Worm (Caenorhabditis elegans) whole organism, L2 larva: ENCODE results near the gene hrg-2.

ENCODE experiments used
- C34F6.9 ChIP-seq: fragments of 150-350 bp; optimal IDR thresholded peaks from 2 replicates; lab custom pipeline; 2014; ENCODE audit warnings: missing biosample characterization, missing genetic modification characterization
- R02D3.7 ChIP-seq: fragments of 150-350 bp; optimal IDR thresholded peaks from 2 replicates; lab custom pipeline; 2014; ENCODE audit warnings: missing biosample characterization, missing genetic modification characterization
- Y55F3AM.14 ChIP-seq: fragments of 200-800 bp; sonication (Bioruptor generic); optimal IDR thresholded peaks from 2 replicates; lab custom pipeline; 2018; ENCODE audit warnings: mild to moderate bottlenecking, missing genetic modification characterization, missing compliant biosample characterization
- ZK546.5 ChIP-seq: sonication (generic microtip); optimal IDR thresholded peaks from 2 replicates; lab custom pipeline; 2017; ENCODE audit warnings: missing biosample characterization, missing genetic modification characterization
- ceh-16 ChIP-seq: fragments of 150-350 bp; optimal IDR thresholded peaks from 2 replicates; lab custom pipeline; 2014; ENCODE audit warnings: missing biosample characterization, missing genetic modification characterization
- ceh-82 ChIP-seq: fragments of 150-350 bp; optimal IDR thresholded peaks from 2 replicates; lab custom pipeline; 2014; ENCODE audit warnings: missing biosample characterization, missing genetic modification characterization
- dmd-4 ChIP-seq: sonication (generic microtip); optimal IDR thresholded peaks from 2 replicates; lab custom pipeline; 2017; ENCODE audit warnings: missing biosample characterization, missing genetic modification characterization
- egl-27 ChIP-seq: sonication (generic microtip); optimal IDR thresholded peaks from 3 replicates; lab custom pipeline; 2017; ENCODE audit warnings: missing biosample characterization, missing genetic modification reagents, missing genetic modification characterization
- elt-3 ChIP-seq: sonication (generic microtip); optimal IDR thresholded peaks from 2 replicates; lab custom pipeline; 2017; ENCODE audit warnings: missing biosample characterization, missing genetic modification characterization
- fos-1 ChIP-seq: fragments of 150-350 bp; optimal IDR thresholded peaks from 2 replicates; lab custom pipeline; 2014; ENCODE audit warnings: missing biosample characterization, missing genetic modification characterization
- lin-11 ChIP-seq: fragments of 150-350 bp; sonication (generic microtip); optimal IDR thresholded peaks from 2 replicates; lab custom pipeline; 2014; ENCODE audit warnings: missing biosample characterization, missing genetic modification characterization, inconsistent platforms, mixed read lengths
- lin-13 ChIP-seq: fragments of 150-350 bp; optimal IDR thresholded peaks from 2 replicates; lab custom pipeline; 2014; ENCODE audit warnings: missing biosample characterization, missing genetic modification reagents, missing genetic modification characterization
- lin-39 ChIP-seq: fragments of 150-350 bp; optimal IDR thresholded peaks from 2 replicates; lab custom pipeline; 2014; ENCODE audit warnings: missing biosample characterization, missing genetic modification reagents, missing genetic modification characterization
- mbf-1 ChIP-seq: sonication (generic microtip); optimal IDR thresholded peaks from 2 replicates; lab custom pipeline; 2017; ENCODE audit warnings: missing biosample characterization, missing genetic modification characterization
- nhr-129 ChIP-seq: fragments of 150-350 bp; optimal IDR thresholded peaks from 2 replicates; lab custom pipeline; 2014; ENCODE audit warnings: missing biosample characterization, missing genetic modification characterization
- nhr-23 ChIP-seq: fragments of 150-350 bp; optimal IDR thresholded peaks from 2 replicates; lab custom pipeline; 2014; ENCODE audit warnings: missing biosample characterization, missing genetic modification reagents, missing genetic modification characterization
- nhr-25 ChIP-seq: fragments of 150-350 bp; sonication (generic microtip); optimal IDR thresholded peaks from 3 replicates; lab custom pipeline; 2014; ENCODE audit warnings: missing biosample characterization, missing genetic modification characterization
- nhr-77 ChIP-seq: fragments of 150-350 bp; optimal IDR thresholded peaks from 2 replicates; lab custom pipeline; 2014; ENCODE audit warnings: missing biosample characterization, missing genetic modification characterization
- sem-4 ChIP-seq: fragments of 150-350 bp; optimal IDR thresholded peaks from 2 replicates; lab custom pipeline; 2014; ENCODE audit warnings: missing biosample characterization, missing genetic modification reagents, missing genetic modification characterization
- sma-3 ChIP-seq: sonication (generic microtip); optimal IDR thresholded peaks from 2 replicates; lab custom pipeline; 2016; ENCODE audit warnings: missing genetic modification reagents, missing genetic modification characterization, missing compliant biosample characterization
- sma-9 ChIP-seq, 2 experiments: fragments of 150-350 bp in 1 of 2; sonication (generic microtip) in 1 of 2; optimal IDR thresholded peaks; 2 replicates each; lab custom pipeline; 2014 to 2016; ENCODE audit warnings: missing genetic modification characterization in 2 of 2, mild to moderate bottlenecking in 1 of 2, missing biosample characterization in 1 of 2, missing compliant biosample characterization in 1 of 2, missing genetic modification reagents in 1 of 2, moderate library complexity in 1 of 2
- unc-39 ChIP-seq: fragments of 150-350 bp; optimal IDR thresholded peaks from 2 replicates; lab custom pipeline; 2014; ENCODE audit warnings: missing biosample characterization, missing genetic modification characterization
- unc-55 ChIP-seq: fragments of 150-350 bp; sonication (generic microtip); optimal IDR thresholded peaks from 3 replicates; lab custom pipeline; 2014; ENCODE audit warnings: missing biosample characterization, missing genetic modification reagents, missing genetic modification characterization
- unc-62 ChIP-seq: fragments of 150-350 bp; optimal IDR thresholded peaks from 2 replicates; lab custom pipeline; 2014; ENCODE audit warnings: missing biosample characterization, missing genetic modification reagents, missing genetic modification characterization
- zag-1 ChIP-seq: fragments of 150-350 bp; optimal IDR thresholded peaks from 2 replicates; lab custom pipeline; 2014; ENCODE audit warnings: missing biosample characterization, missing genetic modification characterization
- ztf-4 ChIP-seq: fragments of 150-350 bp; optimal IDR thresholded peaks from 2 replicates; lab custom pipeline; 2014; ENCODE audit warnings: missing biosample characterization, missing genetic modification characterization

hrg-2 gene

ce11 chrV:12369437-12369836, 40.9 kb downstream of the hrg-2 start, which contains the start of gene gcy-13:
Gene gcy-13, minus strand, starts transcription at chrV:12369537.
- no peak for TF ChIP-seq lin-13 (GFP tag; lab: Kevin White, UChicago)
- TF ChIP-seq nhr-25 (tag; lab: Kevin White, UChicago), result no peak
- TF ChIP-seq Y55F3AM.14 (GFP tag; lab: Kevin White, UChicago), result no peak
- TF ChIP-seq nhr-23 (tag; lab: Kevin White, UChicago), result no peak
- TF ChIP-seq ztf-4 (tag; lab: Kevin White, UChicago), result no peak

DNA sequence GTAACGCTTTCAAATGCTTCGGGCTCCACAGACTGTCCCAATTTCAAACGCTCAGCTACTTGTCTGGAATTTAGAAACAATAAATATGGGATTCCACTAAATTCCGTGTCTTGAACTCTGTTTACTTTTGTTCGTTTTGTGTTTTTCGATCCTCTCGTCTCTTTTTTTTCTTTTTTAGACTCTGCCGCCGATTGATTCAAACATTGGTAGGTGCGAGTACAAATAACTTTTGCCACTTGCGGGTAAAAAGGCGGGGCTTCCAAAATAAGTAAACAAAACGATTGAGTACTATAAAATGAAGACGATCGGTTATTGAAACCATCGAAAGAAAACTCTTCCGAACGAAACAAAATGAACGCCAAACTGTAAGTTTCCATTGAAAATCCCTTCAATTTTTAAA, 45.2 kb downstream of the hrg-2 start, which contains the start of gene fipr-2:
Gene fipr-2 (plus strand): TSS at position 245 of the 400 bp plus-strand sequence.
- TF ChIP-seq sem-4, result no peak
- no peak for TF ChIP-seq unc-55 (GFP tag; lab: Kevin White, UChicago)
- no peak for TF ChIP-seq ceh-16 (tag; lab: Kevin White, UChicago)
- no peak for TF ChIP-seq sma-3
- no peak for TF ChIP-seq nhr-77 (tag; lab: Kevin White, UChicago)
- TF ChIP-seq R02D3.7 (tag; lab: Kevin White, UChicago), result no peak
- no peak for TF ChIP-seq unc-39
- no peak for TF ChIP-seq ZK546.5 (tag; lab: Kevin White, UChicago)
- no peak for TF ChIP-seq egl-27 (tag; lab: Kevin White, UChicago)
- no peak for TF ChIP-seq sma-9 (GFP tag; optimal IDR thresholded peaks at IDR 0.05; lab: Kevin White, UChicago)
- no peak for TF ChIP-seq sma-9 (tag; optimal IDR thresholded peaks at IDR 0.05; lab: Kevin White, UChicago)
- no peak for TF ChIP-seq nhr-129 (tag; lab: Kevin White, UChicago)
- no peak for TF ChIP-seq mbf-1 (tag; lab: Kevin White, UChicago)

- TF ChIP-seq ceh-82 (tag; lab: Kevin White, UChicago) (no peak), nhr-23 (tag; lab: Kevin White, UChicago) (no peak), zag-1 (tag; lab: Kevin White, UChicago) (no peak), dmd-4 (no peak), nhr-129 (tag; lab: Kevin White, UChicago) (no peak), fos-1 (no peak), lin-39 (tag; lab: Kevin White, UChicago) (no peak), Y55F3AM.14 (GFP tag; lab: Kevin White, UChicago) (no peak), elt-3 (tag; lab: Kevin White, UChicago) (no peak), C34F6.9 (tag; lab: Kevin White, UChicago) (no peak), unc-62 (GFP tag; lab: Kevin White, UChicago) (no peak), unc-39 (no peak), lin-11 (tag; lab: Kevin White, UChicago) (no peak)
These were observed 48.7 kb downstream of the hrg-2 start, which contains the start of gene fipr-1 for ce11 chrV:12361644-12362043. Gene fipr-1, minus strand, starts transcription at chrV:12361744.
